Worm (Caenorhabditis elegans): ENCODE data around the gene ugt-4.

ugt-4 gene

ce11 chrV:12809876-12810275 lies 14.7 kb upstream of the ugt-4 start, which contains the start of gene ZC443.1:
Gene ZC443.1, minus strand, starts transcription at chrV:12810080.
- TF ChIP-seq W03F9.2 (tag; optimal IDR thresholded peaks at IDR 0.05) (no peak), dao-5 (tag; optimal IDR thresholded peaks at IDR 0.05) (no peak), him-1 (tag; optimal IDR thresholded peaks at IDR 0.05) (no peak)

ce11 chrV:12806190-12806589 lies 11.1 kb upstream of the ugt-4 start, which contains the start of gene ZC443.7:
Gene ZC443.7, plus strand, starts transcription at chrV:12806490.
- TF ChIP-seq him-1 (tag; optimal IDR thresholded peaks at IDR 0.05): no peak
- no peak for TF ChIP-seq W03F9.2 (tag; optimal IDR thresholded peaks at IDR 0.05)

ce11 chrV:12803274-12803673 lies 8.1 kb upstream of the ugt-4 start, which contains the start of gene srbc-45:
Gene srbc-45, plus strand, starts transcription at chrV:12803574.
- no peak for TF ChIP-seq dao-5 (tag; optimal IDR thresholded peaks at IDR 0.05)
- TF ChIP-seq W03F9.2 (tag; optimal IDR thresholded peaks at IDR 0.05): no peak
- no peak for TF ChIP-seq him-1 (tag; optimal IDR thresholded peaks at IDR 0.05)

ce11 chrV:12800171-12800570 lies 5.0 kb upstream of the ugt-4 start, which contains the start of gene ugt-3:
Gene ugt-3, minus strand, starts transcription at chrV:12800271.
- TF ChIP-seq dao-5 (tag; optimal IDR thresholded peaks at IDR 0.05): no peak
- TF ChIP-seq W03F9.2 (tag; optimal IDR thresholded peaks at IDR 0.05): no peak
- no peak for TF ChIP-seq him-1 (tag; optimal IDR thresholded peaks at IDR 0.05)

ce11 chrV:12797992-12798391 lies 2.9 kb upstream of the ugt-4 start, which contains the start of gene ugt-6:
Gene ugt-6, minus strand, starts transcription at chrV:12798224.
- TF ChIP-seq W03F9.2 (tag; optimal IDR thresholded peaks at IDR 0.05) (no peak), him-1 (tag; optimal IDR thresholded peaks at IDR 0.05) (no peak), dao-5 (tag; optimal IDR thresholded peaks at IDR 0.05) (no peak)

ce11 chrV:12796908-12797490 lies 1.9 kb upstream of the ugt-4 start:
- no peak for TF ChIP-seq dao-5 (tag; optimal IDR thresholded peaks at IDR 0.05)
- TF ChIP-seq him-1 (tag; optimal IDR thresholded peaks at IDR 0.05): no peak
- TF ChIP-seq W03F9.2 (tag; optimal IDR thresholded peaks at IDR 0.05): no peak

ce11 chrV:12795927-12796326 lies 791 bp upstream of the ugt-4 start:
- TF ChIP-seq dao-5 (tag; optimal IDR thresholded peaks at IDR 0.05): no peak
- no peak for TF ChIP-seq W03F9.2 (tag; optimal IDR thresholded peaks at IDR 0.05)
- no peak for TF ChIP-seq him-1 (tag; optimal IDR thresholded peaks at IDR 0.05)

- TF ChIP-seq W03F9.2 (tag; optimal IDR thresholded peaks at IDR 0.05) (no peak), him-1 (tag; optimal IDR thresholded peaks at IDR 0.05) (no peak), dao-5 (tag; optimal IDR thresholded peaks at IDR 0.05) (no peak)
These were observed 2.4 kb downstream of the ugt-4 start, which contains the start of gene ugt-5 for ce11 chrV:12792752-12793151. Gene ugt-5, minus strand, starts transcription at chrV:12792965.

- TF ChIP-seq dao-5 (tag; optimal IDR thresholded peaks at IDR 0.05) (no peak), him-1 (tag; optimal IDR thresholded peaks at IDR 0.05) (no peak), W03F9.2 (tag; optimal IDR thresholded peaks at IDR 0.05) (no peak)
These were observed 4.9 kb downstream of the ugt-4 start, which contains the start of gene srbc-43 for ce11 chrV:12790188-12790587. Gene srbc-43, minus strand, starts transcription at chrV:12790518.

ce11 chrV:12788451-12788850 lies 6.7 kb downstream of the ugt-4 start, which contains the start of gene srbc-44:
Gene srbc-44, minus strand, starts transcription at chrV:12788551.
- TF ChIP-seq dao-5 (tag; optimal IDR thresholded peaks at IDR 0.05) (no peak), him-1 (tag; optimal IDR thresholded peaks at IDR 0.05) (no peak), W03F9.2 (tag; optimal IDR thresholded peaks at IDR 0.05) (no peak)

ce11 chrV:12787026-12787425 lies 8.1 kb downstream of the ugt-4 start, which contains the start of gene fkb-4:
Gene fkb-4, minus strand, starts transcription at chrV:12787126.
- TF ChIP-seq W03F9.2 (tag; optimal IDR thresholded peaks at IDR 0.05) (no peak), him-1 (tag; optimal IDR thresholded peaks at IDR 0.05) (no peak), dao-5 (tag; optimal IDR thresholded peaks at IDR 0.05) (no peak)

ce11 chrV:12786340-12786739 lies 8.8 kb downstream of the ugt-4 start:
- no peak for TF ChIP-seq him-1 (tag; optimal IDR thresholded peaks at IDR 0.05)
- no peak for TF ChIP-seq W03F9.2 (tag; optimal IDR thresholded peaks at IDR 0.05)

- TF ChIP-seq dao-5 (tag; optimal IDR thresholded peaks at IDR 0.05) (no peak), W03F9.2 (tag; optimal IDR thresholded peaks at IDR 0.05) (no peak), him-1 (tag; optimal IDR thresholded peaks at IDR 0.05) (no peak)
These were observed 10.3 kb downstream of the ugt-4 start, which contains the start of gene sre-20 for ce11 chrV:12784861-12785260. Gene sre-20, minus strand, starts transcription at chrV:12784961.

ce11 chrV:12780248-12780647 lies 14.9 kb downstream of the ugt-4 start:
- TF ChIP-seq W03F9.2 (tag; optimal IDR thresholded peaks at IDR 0.05) (no peak), him-1 (tag; optimal IDR thresholded peaks at IDR 0.05) (peak; percentile 29), dao-5 (tag; optimal IDR thresholded peaks at IDR 0.05) (peak; percentile 61)

ce11 chrV:12773852-12774251 lies 21.3 kb downstream of the ugt-4 start:
- TF ChIP-seq W03F9.2 (tag; optimal IDR thresholded peaks at IDR 0.05) (no peak), dao-5 (tag; optimal IDR thresholded peaks at IDR 0.05) (no peak), him-1 (tag; optimal IDR thresholded peaks at IDR 0.05) (no peak)

All from whole organism, L4/young adult.